Worm (Caenorhabditis elegans): ENCODE data around the gene grd-4.

grd-4 gene

DNA sequence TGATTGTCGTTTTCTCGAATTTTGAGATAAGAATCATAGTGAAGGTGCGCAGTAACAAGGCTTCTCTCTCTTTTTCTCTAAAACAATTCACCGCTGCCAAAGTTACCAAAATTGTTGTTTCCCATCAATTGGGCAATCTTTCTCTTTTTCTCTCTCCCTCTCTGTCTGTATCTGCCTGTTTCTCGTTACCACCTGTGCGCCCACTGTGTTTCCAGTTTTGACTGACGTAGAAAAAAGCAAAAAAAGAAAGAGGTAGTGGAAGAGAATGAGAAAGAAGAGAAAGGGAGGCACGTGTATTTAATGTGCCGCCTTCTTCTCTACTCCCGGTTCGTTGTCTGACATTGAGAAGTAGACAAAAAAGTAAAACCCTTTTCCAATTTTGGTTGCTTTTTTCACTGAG, 49.1 kb downstream of the grd-4 start (continued):
- TF ChIP-seq lin-13 (GFP tag; optimal IDR thresholded peaks at IDR 0.05) (peak; percentile 19), C04F5.9 (tag; optimal IDR thresholded peaks at IDR 0.05) (no peak), dpl-1 (GFP tag; optimal IDR thresholded peaks at IDR 0.05) (peak in 2 of 3 experiments; percentile 7 to 40), fos-1 (tag; optimal IDR thresholded peaks at IDR 0.05) (peak; percentile 27), nhr-77 (tag; optimal IDR thresholded peaks at IDR 0.05) (peak; percentile 45), nhr-47 (tag; optimal IDR thresholded peaks at IDR 0.05) (peak; percentile 56), lin-14 (GFP tag; optimal IDR thresholded peaks at IDR 0.05) (peak; percentile 90), blmp-1 (tag; optimal IDR thresholded peaks at IDR 0.05) (peak; percentile 75), nhr-20 (tag; optimal IDR thresholded peaks at IDR 0.05) (peak; percentile 89), nhr-19 (GFP tag; conservative IDR thresholded peaks at IDR 0.05) (peak; percentile 56), C16A3.4 (tag; optimal IDR thresholded peaks at IDR 0.05) (peak; percentile 24), xbp-1 (tag; optimal IDR thresholded peaks at IDR 0.05) (peak; percentile 63), jun-1 (tag; optimal IDR thresholded peaks at IDR 0.05) (peak; percentile 29)
